Worm (Caenorhabditis elegans): ENCODE data around the gene eif-3.K.

DNA sequence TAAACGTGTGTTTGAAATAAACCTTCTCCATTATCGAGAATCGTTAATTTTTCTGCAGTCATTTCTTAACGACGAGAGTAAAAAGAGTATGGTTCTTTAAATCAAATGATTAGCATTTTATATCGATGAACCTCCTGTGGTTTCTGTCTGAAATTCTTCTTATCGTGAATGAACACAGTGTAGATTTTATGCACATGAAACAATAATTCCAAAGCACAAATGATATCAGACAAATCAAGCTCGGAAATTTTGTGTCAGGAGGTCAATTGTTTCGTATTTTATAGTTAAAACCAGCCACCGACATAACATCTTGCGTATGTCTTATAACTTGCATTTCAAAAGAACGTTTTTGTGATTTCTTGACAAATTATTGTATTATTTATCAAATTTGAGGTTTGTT is 16.7 kb upstream of the eif-3.K start, which contains the start of gene T16G1.6:
- TF ChIP-seq klf-2 (GFP tag; conservative IDR thresholded peaks at IDR 0.05) (no peak), tab-1 (GFP tag; IDR thresholded peaks at IDR 0.05) (no peak), cog-1 (tag; optimal IDR thresholded peaks at IDR 0.05) (no peak)

Measured in whole organism, midembryonic.